Fruit fly (Drosophila melanogaster): ENCODE results near the gene Naa20B.

The Naa20B gene

dm6 chr2L:13260740-13261139 is 3.5 kb downstream of the Naa20B start, which contains the start of gene CG44085:
Gene CG44085, plus strand, starts transcription at chr2L:13261008.
- TF ChIP-seq cg (GFP tag; optimal IDR thresholded peaks at IDR 0.05) (peak; percentile 52), Deaf1 (tag; optimal IDR thresholded peaks at IDR 0.05) (peak; percentile 75), Med (GFP tag) (peak; percentile 53), sd (tag; optimal IDR thresholded peaks at IDR 0.05) (peak; percentile 26), CG43689 (GFP tag; IDR thresholded peaks at IDR 0.05) (no peak), chinmo (GFP tag; IDR thresholded peaks at IDR 0.05; ENCODE audit: partially characterized antibody) (0 out of 4 replicates have a peak, but pooled peaks have one; percentile 9), CG5180 (GFP tag; optimal IDR thresholded peaks at IDR 0.05) (no peak), CG10543 (GFP tag; optimal IDR thresholded peaks at IDR 0.05) (peak; percentile 44), z (GFP tag; IDR thresholded peaks at IDR 0.05) (0 out of 3 replicates have a peak, but pooled peaks have one; percentile 40), Nf-YA (GFP tag; IDR thresholded peaks at IDR 0.05) (no peak), CG12769 (tag; optimal IDR thresholded peaks at IDR 0.05) (peak; percentile 32)

dm6 chr2L:13265776-13266175 is 8.5 kb downstream of the Naa20B start, which contains the start of gene CG31848:
Gene CG31848, minus strand, starts transcription at chr2L:13265876.
- no peak for TF ChIP-seq stc (GFP tag; IDR thresholded peaks at IDR 0.05)
- TF ChIP-seq cas (GFP tag; IDR thresholded peaks at IDR 0.05): no peak
- no peak for TF ChIP-seq CG32772 (GFP tag; IDR thresholded peaks at IDR 0.05)
- no peak for TF ChIP-seq CG6791 (GFP tag; IDR thresholded peaks at IDR 0.05; ENCODE audit: partially characterized antibody)
- TF ChIP-seq CG17829 (tag; optimal IDR thresholded peaks at IDR 0.05): no peak
- TF ChIP-seq CG1024 (GFP tag; IDR thresholded peaks at IDR 0.05): no peak
- TF ChIP-seq Sry-β (GFP tag; optimal IDR thresholded peaks at IDR 0.05): no peak
- TF ChIP-seq CG2199 (GFP tag; IDR thresholded peaks at IDR 0.05): no peak
- no peak for TF ChIP-seq Dfd (GFP tag; optimal IDR thresholded peaks at IDR 0.05)
- no peak for TF ChIP-seq pan (optimal IDR thresholded peaks at IDR 0.05)
- TF ChIP-seq pan (GFP tag; optimal IDR thresholded peaks at IDR 0.05 in 1 of 2, IDR thresholded peaks at IDR 0.05 in 1 of 2): no peak
- TF ChIP-seq CG13894 (tag; optimal IDR thresholded peaks at IDR 0.05): no peak
- TF ChIP-seq CG9817 (tag; optimal IDR thresholded peaks at IDR 0.05): no peak
- TF ChIP-seq nau (GFP tag; optimal IDR thresholded peaks at IDR 0.05): no peak
- TF ChIP-seq Dref (GFP tag; IDR thresholded peaks at IDR 0.05): no peak
- TF ChIP-seq CG14860 (GFP tag; IDR thresholded peaks at IDR 0.05; ENCODE audit: partially characterized antibody): no peak

- no peak for TF ChIP-seq CG9876 (GFP tag; optimal IDR thresholded peaks at IDR 0.05)
- peak; percentile 87 for TF ChIP-seq CG5180 (GFP tag; optimal IDR thresholded peaks at IDR 0.05)
- TF ChIP-seq unpg (GFP tag; optimal IDR thresholded peaks at IDR 0.05): no peak
- TF ChIP-seq Ets65A (GFP tag): peak; percentile 83
- peak; percentile 22 for TF ChIP-seq Med (GFP tag)
- no peak for TF ChIP-seq zf30C (GFP tag; optimal IDR thresholded peaks at IDR 0.05)
- no peak for TF ChIP-seq kay (GFP tag; optimal IDR thresholded peaks at IDR 0.05)
- TF ChIP-seq row (GFP tag; IDR thresholded peaks at IDR 0.05): 0 out of 3 replicates have a peak, but pooled peaks have one; percentile 21
- peak; percentile 13 for TF ChIP-seq Jarid2 (GFP tag; optimal IDR thresholded peaks at IDR 0.05)
- peak; percentile 96 for TF ChIP-seq CG11504 (tag; optimal IDR thresholded peaks at IDR 0.05)
- TF ChIP-seq trem (tag; optimal IDR thresholded peaks at IDR 0.05): no peak
- TF ChIP-seq CG10147 (GFP tag; optimal IDR thresholded peaks at IDR 0.05): no peak
- TF ChIP-seq Drgx (GFP tag; IDR thresholded peaks at IDR 0.05): peak; percentile 43; the same call in 1 of the 2 replicates
- TF ChIP-seq gro (GFP tag; optimal IDR thresholded peaks at IDR 0.05): no peak
- no peak for TF ChIP-seq CG8924 (tag; optimal IDR thresholded peaks at IDR 0.05)
- no peak for TF ChIP-seq CG10267 (tag; optimal IDR thresholded peaks at IDR 0.05)
- no peak for TF ChIP-seq CG34422 (GFP tag; IDR thresholded peaks at IDR 0.05)
- no peak for TF ChIP-seq CG17829 (tag; optimal IDR thresholded peaks at IDR 0.05)
- no peak for TF ChIP-seq tgo (GFP tag; IDR thresholded peaks at IDR 0.05)
- no peak for TF ChIP-seq CG16813 (GFP tag; IDR thresholded peaks at IDR 0.05; ENCODE audit: partially characterized antibody)
- TF ChIP-seq sens (GFP tag): peak; percentile 55
- no peak for TF ChIP-seq btn (GFP tag; optimal IDR thresholded peaks at IDR 0.05)
- TF ChIP-seq D19A (tag; optimal IDR thresholded peaks at IDR 0.05): no peak
- TF ChIP-seq ftz-f1 (GFP tag; optimal IDR thresholded peaks at IDR 0.05): no peak
- TF ChIP-seq crol (GFP tag; IDR thresholded peaks at IDR 0.05): no peak
- TF ChIP-seq fru (optimal IDR thresholded peaks at IDR 0.05): no peak
Observed at dm6 chr2L:13266627-13267026, 9.3 kb downstream of the Naa20B start.

All from whole organism, embryonic.